Fruit fly (Drosophila melanogaster) whole organism, embryonic: ENCODE data around the gene crm.

Source experiments
- ATbp ChIP-seq: fragments of 200-800 bp; sonication (Bioruptor generic); optimal IDR thresholded peaks from 2 replicates; lab custom pipeline; 2017; ENCODE audit warnings: missing biosample characterization, mild to moderate bottlenecking, missing genetic modification characterization, missing genetic modification reagents
- Abd-B ChIP-seq: fragments of 200-800 bp; sonication (Bioruptor generic); optimal IDR thresholded peaks from 2 replicates; lab custom pipeline; 2018; ENCODE audit warnings: missing biosample characterization, mild to moderate bottlenecking, missing genetic modification characterization, moderate library complexity
- Bteb2 ChIP-seq: fragments of 200-800 bp; sonication (Bioruptor generic); optimal IDR thresholded peaks from 2 replicates; lab custom pipeline; 2016; ENCODE audit warnings: missing biosample characterization, missing genetic modification characterization
- CG11560 ChIP-seq: fragments of 200-800 bp; sonication (Bioruptor generic); IDR thresholded peaks from 3 replicates; pipeline ENCODE4 v1.3.6; 2022; ENCODE audit warnings: missing biosample characterization, missing genetic modification characterization
- CG2116 ChIP-seq: fragments of 200-800 bp; sonication (Bioruptor generic); optimal IDR thresholded peaks from 3 replicates; lab custom pipeline; 2018; ENCODE audit warnings: missing biosample characterization, mild to moderate bottlenecking, missing genetic modification characterization
- CG2875 ChIP-seq: fragments of 200-800 bp; sonication (Bioruptor generic); optimal IDR thresholded peaks from 2 replicates; lab custom pipeline; 2017; ENCODE audit warnings: missing biosample characterization, mild to moderate bottlenecking, missing genetic modification characterization, missing genetic modification reagents
- CG32772 ChIP-seq: fragments of 200-800 bp; sonication (Bioruptor generic); IDR thresholded peaks from 2 replicates; pipeline ENCODE4 v1.3.6; 2022; ENCODE audit warnings: missing biosample characterization, missing genetic modification characterization
- CG3407 ChIP-seq: fragments of 200-800 bp; sonication (Bioruptor generic); optimal IDR thresholded peaks from 2 replicates; lab custom pipeline; 2018; ENCODE audit warnings: missing biosample characterization, mild to moderate bottlenecking, missing genetic modification characterization
- CG34376 ChIP-seq: fragments of 200-800 bp; sonication (Bioruptor generic); optimal IDR thresholded peaks from 2 replicates; lab custom pipeline; 2018; ENCODE audit warnings: missing biosample characterization, mild to moderate bottlenecking, missing genetic modification characterization
- CG4282 ChIP-seq: fragments of 200-800 bp; sonication (Bioruptor generic); optimal IDR thresholded peaks from 2 replicates; lab custom pipeline; 2016; ENCODE audit warnings: missing biosample characterization, missing genetic modification characterization
- CG4404 ChIP-seq: fragments of 200-800 bp; sonication (Bioruptor generic); IDR thresholded peaks from 2 replicates; pipeline ENCODE4 v1.3.6; 2022; ENCODE audit warnings: missing biosample characterization, missing genetic modification characterization
- CG4424 ChIP-seq: fragments of 200-800 bp; sonication (Bioruptor generic); optimal IDR thresholded peaks from 3 replicates; lab custom pipeline; 2016; ENCODE audit warnings: missing biosample characterization, missing genetic modification characterization
- CG6791 ChIP-seq: fragments of 200-800 bp; sonication (Bioruptor generic); IDR thresholded peaks from 3 replicates; pipeline ENCODE4 v1.3.6; 2022; ENCODE audit warnings: missing biosample characterization, missing genetic modification characterization; ENCODE audit not compliant: partially characterized antibody
- CG6813 ChIP-seq: fragments of 200-800 bp; sonication (Bioruptor generic); optimal IDR thresholded peaks from 2 replicates; lab custom pipeline; 2017; ENCODE audit warnings: missing biosample characterization, missing genetic modification characterization, mild to moderate bottlenecking, moderate library complexity, missing genetic modification reagents
- CoRest ChIP-seq: fragments of 200-800 bp; sonication (Bioruptor generic); optimal IDR thresholded peaks from 3 replicates; lab custom pipeline; 2018; ENCODE audit warnings: missing biosample characterization, mild to moderate bottlenecking, missing genetic modification characterization, moderate library complexity
- Doc2 ChIP-seq: fragments of 200-800 bp; sonication (Bioruptor generic); IDR thresholded peaks from 2 replicates; pipeline ENCODE4 v1.3.6; 2022; ENCODE audit warnings: missing biosample characterization, missing genetic modification characterization
- Dp ChIP-seq: fragments of 200-800 bp; sonication (Bioruptor generic); optimal IDR thresholded peaks from 2 replicates; lab custom pipeline; 2018; ENCODE audit warnings: missing biosample characterization, mild to moderate bottlenecking, missing genetic modification characterization, moderate library complexity
- Drgx ChIP-seq: fragments of 200-800 bp; sonication (Bioruptor generic); IDR thresholded peaks from 2 replicates; pipeline ENCODE4 v1.3.6; 2022; ENCODE audit warnings: missing biosample characterization, missing genetic modification characterization
- Fer1 ChIP-seq: fragments of 200-800 bp; sonication (Bioruptor generic); optimal IDR thresholded peaks from 2 replicates; lab custom pipeline; 2017; ENCODE audit warnings: missing biosample characterization, mild to moderate bottlenecking, missing genetic modification characterization
- Fer2 ChIP-seq: fragments of 200-800 bp; sonication (Bioruptor generic); optimal IDR thresholded peaks from 2 replicates; lab custom pipeline; 2018; ENCODE audit warnings: missing biosample characterization, mild to moderate bottlenecking, missing genetic modification characterization, moderate library complexity
- H2.0 ChIP-seq: fragments of 200-800 bp; sonication (Bioruptor generic); IDR thresholded peaks from 2 replicates; pipeline ENCODE4 v1.3.6; 2022; ENCODE audit warnings: missing biosample characterization, missing genetic modification characterization
- HmgZ ChIP-seq: fragments of 200-800 bp; sonication (Bioruptor generic); optimal IDR thresholded peaks from 2 replicates; lab custom pipeline; 2018; ENCODE audit warnings: missing biosample characterization, mild to moderate bottlenecking, missing genetic modification characterization
- Hr51 ChIP-seq, 2 experiments: fragments of 200-800 bp; sonication (Bioruptor generic); optimal IDR thresholded peaks; 2 replicates in 1 of 2; 3 replicates in 1 of 2; lab custom pipeline; 2016 to 2018; ENCODE audit warnings: missing biosample characterization in 2 of 2, missing genetic modification characterization in 2 of 2, mild to moderate bottlenecking in 1 of 2, moderate library complexity in 1 of 2
- Hsf ChIP-seq: fragments of 200-800 bp; sonication (Bioruptor generic); optimal IDR thresholded peaks from 3 replicates; lab custom pipeline; 2016; ENCODE audit warnings: missing biosample characterization, missing genetic modification characterization
- Mes4 ChIP-seq: fragments of 200-800 bp; sonication (Bioruptor generic); optimal IDR thresholded peaks from 2 replicates; lab custom pipeline; 2016; ENCODE audit warnings: missing biosample characterization, missing genetic modification characterization
- Poxn ChIP-seq: fragments of 200-800 bp; sonication (Bioruptor generic); IDR thresholded peaks from 2 replicates; pipeline ENCODE4 v1.3.6; 2022; ENCODE audit warnings: missing biosample characterization, missing genetic modification characterization
- Tbp ChIP-seq: fragments of >200 bp; optimal IDR thresholded peaks from 2 replicates; lab custom pipeline; 2018; ENCODE audit warnings: missing biosample characterization, missing genetic modification characterization
- al ChIP-seq: fragments of 200-800 bp; sonication (Bioruptor generic); IDR thresholded peaks from 2 replicates; pipeline ENCODE4 v1.3.6; 2022; ENCODE audit warnings: missing biosample characterization, missing genetic modification characterization
- ap ChIP-seq: fragments of 200-800 bp; sonication (Bioruptor generic); IDR thresholded peaks from 2 replicates; pipeline ENCODE4 v1.3.6; 2022; ENCODE audit warnings: missing biosample characterization, missing genetic modification characterization
- ara ChIP-seq: fragments of 200-800 bp; sonication (Bioruptor generic); IDR thresholded peaks from 2 replicates; pipeline ENCODE4 v1.3.6; 2022; ENCODE audit warnings: missing biosample characterization, missing genetic modification characterization
- az2 ChIP-seq: fragments of 200-800 bp; sonication (Bioruptor generic); optimal IDR thresholded peaks from 3 replicates; lab custom pipeline; 2016; ENCODE audit warnings: missing biosample characterization, missing genetic modification characterization
- chm ChIP-seq: fragments of 200-800 bp; sonication (Bioruptor generic); IDR thresholded peaks from 2 replicates; pipeline ENCODE4 v1.3.6; 2022; ENCODE audit warnings: missing biosample characterization, missing genetic modification characterization
- ci ChIP-seq: fragments of 200-800 bp; sonication (Bioruptor generic); IDR thresholded peaks from 3 replicates; pipeline ENCODE4 v1.3.6; 2022; ENCODE audit warnings: missing biosample characterization, missing genetic modification characterization
- da ChIP-seq: fragments of 200-800 bp; sonication (Bioruptor generic); optimal IDR thresholded peaks from 2 replicates; lab custom pipeline; 2016; ENCODE audit warnings: missing biosample characterization, missing genetic modification characterization
- fd96Cb ChIP-seq: fragments of 200-800 bp; sonication (Bioruptor generic); optimal IDR thresholded peaks from 2 replicates; lab custom pipeline; 2018; ENCODE audit warnings: missing biosample characterization, mild to moderate bottlenecking, missing genetic modification characterization, moderate library complexity
- ftz-f1 ChIP-seq: fragments of 200-800 bp; sonication (Bioruptor generic); optimal IDR thresholded peaks from 2 replicates; lab custom pipeline; 2016; ENCODE audit warnings: missing biosample characterization, missing genetic modification characterization
- gfzf ChIP-seq: fragments of 200-800 bp; sonication (Bioruptor generic); optimal IDR thresholded peaks from 2 replicates; lab custom pipeline; 2016; ENCODE audit warnings: missing biosample characterization, mild to moderate bottlenecking, missing genetic modification characterization, moderate library complexity
- her ChIP-seq: fragments of 200-800 bp; sonication (Bioruptor generic); optimal IDR thresholded peaks from 2 replicates; lab custom pipeline; 2016; ENCODE audit warnings: missing biosample characterization, missing genetic modification characterization
- klu ChIP-seq: fragments of 200-800 bp; sonication (Bioruptor generic); IDR thresholded peaks from 2 replicates; pipeline ENCODE4 v1.3.6; 2022; ENCODE audit warnings: missing biosample characterization, missing genetic modification characterization
- mirr ChIP-seq: fragments of 200-800 bp; sonication (Bioruptor generic); optimal IDR thresholded peaks from 3 replicates; lab custom pipeline; 2018; ENCODE audit warnings: missing biosample characterization, mild to moderate bottlenecking, missing genetic modification characterization
- org-1 ChIP-seq: fragments of 200-800 bp; sonication (Bioruptor generic); optimal IDR thresholded peaks from 2 replicates; lab custom pipeline; 2017; ENCODE audit warnings: missing biosample characterization, missing genetic modification characterization
- pho ChIP-seq: fragments of 200-800 bp; sonication (Bioruptor generic); optimal IDR thresholded peaks from 2 replicates; lab custom pipeline; 2016; ENCODE audit warnings: missing biosample characterization, missing genetic modification characterization
- pzg ChIP-seq: fragments of 200-800 bp; sonication (Bioruptor generic); optimal IDR thresholded peaks from 3 replicates; lab custom pipeline; 2018; ENCODE audit warnings: missing biosample characterization, mild to moderate bottlenecking, missing genetic modification characterization, moderate library complexity
- sc ChIP-seq, 3 experiments: fragments of >200 bp in 2 of 3; fragments of 200-800 bp in 1 of 3; sonication (Bioruptor generic) in 1 of 3; optimal IDR thresholded peaks; 2 replicates in 2 of 3; 3 replicates in 1 of 3; lab custom pipeline; 2017; ENCODE audit warnings: mild to moderate bottlenecking in 1 of 3, missing biosample characterization in 1 of 3, missing genetic modification characterization in 1 of 3, missing genetic modification reagents in 1 of 3
- sd ChIP-seq: fragments of 200-800 bp; sonication (Bioruptor generic); optimal IDR thresholded peaks from 3 replicates; lab custom pipeline; 2018; ENCODE audit warnings: missing biosample characterization, mild to moderate bottlenecking, missing genetic modification characterization, moderate library complexity
- slbo ChIP-seq: fragments of 200-800 bp; sonication (Bioruptor generic); IDR thresholded peaks from 2 replicates; pipeline ENCODE4 v1.3.6; 2022; ENCODE audit warnings: missing biosample characterization, missing genetic modification characterization
- so ChIP-seq: fragments of 200-800 bp; sonication (Bioruptor generic); IDR thresholded peaks from 3 replicates; pipeline ENCODE4 v1.3.6; 2022; ENCODE audit warnings: missing biosample characterization, missing genetic modification characterization
- tna ChIP-seq: fragments of 200-800 bp; sonication (Bioruptor generic); IDR thresholded peaks from 2 replicates; pipeline ENCODE4 v1.3.6; 2022; ENCODE audit warnings: missing biosample characterization, missing genetic modification characterization; ENCODE audit not compliant: partially characterized antibody
- unpg ChIP-seq: fragments of 200-800 bp; sonication (Bioruptor generic); optimal IDR thresholded peaks from 3 replicates; lab custom pipeline; 2018; ENCODE audit warnings: missing biosample characterization, mild to moderate bottlenecking, missing genetic modification characterization, moderate library complexity
- zfh1 ChIP-seq: fragments of 200-800 bp; sonication (Bioruptor generic); IDR thresholded peaks from 3 replicates; pipeline ENCODE4 v1.3.6; 2022; ENCODE audit warnings: missing biosample characterization, missing genetic modification characterization

crm gene

DNA sequence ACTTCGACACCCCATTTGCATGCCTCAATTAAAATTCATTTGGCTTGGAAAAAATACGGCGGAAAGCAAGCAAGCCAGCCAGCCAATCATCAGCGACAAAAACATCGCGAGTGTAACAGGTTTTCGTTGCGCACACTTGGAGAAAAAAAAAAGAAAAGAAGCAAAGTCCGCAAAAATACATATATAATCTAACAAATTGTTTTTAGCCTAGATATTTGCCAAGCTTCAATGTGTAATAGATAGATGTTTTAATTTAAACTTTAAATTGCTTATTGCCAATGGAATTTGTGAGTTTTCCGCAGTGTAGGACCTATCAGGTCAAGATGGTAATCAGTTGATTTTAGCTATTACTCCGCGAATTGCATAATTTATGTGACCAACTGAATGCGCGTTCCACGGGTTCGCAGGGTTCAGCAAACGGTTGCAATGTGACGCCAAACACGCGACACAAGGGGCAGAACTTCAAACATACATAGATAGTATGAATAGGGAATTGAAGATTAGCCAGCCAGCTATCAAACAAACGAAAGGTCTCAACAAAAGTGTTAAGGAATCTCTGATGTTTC lies 48.1 kb upstream of the crm start (continued):
- TF ChIP-seq Abd-B (peak; percentile 83), ara (peak; percentile 73), pho (GFP tag; lab: Kevin White, UChicago) (peak; percentile 87), Hsf (GFP tag; lab: Kevin White, UChicago) (peak; percentile 91), Drgx (peak; percentile 97), slbo (peak; percentile 96), H2.0 (GFP tag; lab: Robert Waterston, UW) (peak; percentile 89), al (GFP tag; lab: Robert Waterston, UW) (peak; percentile 92), CG4424 (GFP tag; lab: Kevin White, UChicago) (peak; percentile 89), CG6813 (GFP tag; lab: Kevin White, UChicago) (peak; percentile 80), Bteb2 (GFP tag; lab: Kevin White, UChicago) (peak; percentile 91), Tbp (GFP tag; lab: Kevin White, UChicago) (no peak), da (GFP tag; lab: Kevin White, UChicago) (peak; percentile 61), ci (GFP tag; lab: Robert Waterston, UW) (peak; percentile 93), CG11560 (tag; lab: Robert Waterston, UW) (peak; percentile 84), zfh1 (peak; percentile 90), CG6791 (GFP tag; lab: Robert Waterston, UW) (no peak), fd96Cb (tag; lab: Kevin White, UChicago) (peak; percentile 85), CG2116 (GFP tag; lab: Kevin White, UChicago) (peak; percentile 14), ftz-f1 (no peak), CoRest (tag; lab: Kevin White, UChicago) (peak; percentile 85), Doc2 (GFP tag; lab: Robert Waterston, UW) (peak; percentile 66), ATbp (GFP tag; lab: Kevin White, UChicago) (peak; percentile 72), org-1 (peak; percentile 69), klu (GFP tag; lab: Robert Waterston, UW) (peak; percentile 88), tna (GFP tag; lab: Robert Waterston, UW) (no peak), her (GFP tag; lab: Kevin White, UChicago) (peak; percentile 70), so (GFP tag; lab: Robert Waterston, UW) (peak; percentile 90), Poxn (GFP tag; lab: Robert Waterston, UW) (peak; percentile 83), unpg (GFP tag; lab: Kevin White, UChicago) (peak; percentile 91), CG32772 (GFP tag; lab: Robert Waterston, UW) (peak; percentile 90), Fer1 (GFP tag; lab: Kevin White, UChicago) (peak; percentile 89), ap (GFP tag; lab: Robert Waterston, UW) (peak; percentile 83), Fer2 (tag; lab: Kevin White, UChicago) (peak; percentile 73), az2 (peak; percentile 83), Dp (GFP tag; lab: Kevin White, UChicago) (no peak), CG34376 (GFP tag; lab: Kevin White, UChicago) (no peak), sc (optimal IDR thresholded peaks at IDR 0.05; lab: Kevin White, UChicago) (no peak), sc (GFP tag; optimal IDR thresholded peaks at IDR 0.05; lab: Kevin White, UChicago) (peak; percentile 18), Mes4 (GFP tag; lab: Kevin White, UChicago) (peak; percentile 79), CG4282 (GFP tag; lab: Kevin White, UChicago) (peak; percentile 54), HmgZ (tag; lab: Kevin White, UChicago) (peak; percentile 82), Hr51 (GFP tag; optimal IDR thresholded peaks at IDR 0.05; lab: Kevin White, UChicago) (peak; percentile 81 to 90), CG4404 (GFP tag; lab: Robert Waterston, UW) (peak; percentile 76), chm (GFP tag; lab: Robert Waterston, UW) (peak; percentile 84), CG3407 (peak; percentile 49), gfzf (no peak), pzg (GFP tag; lab: Kevin White, UChicago) (peak; percentile 5), CG2875 (GFP tag; lab: Kevin White, UChicago) (peak; percentile 61), mirr (GFP tag; lab: Kevin White, UChicago) (peak; percentile 46), sd (tag; lab: Kevin White, UChicago) (peak; percentile 74)
